In genomic region chrX:351398-351797, ce11 we compare ENCODE assay signal across 1 worm cellular context.
A peak's percentile ranks its signal among the peaks of the same experiment; 100 is the strongest.
TF ChIP-seq lines count a peak whose summit lies in the region.

No protein-coding gene starts in this region.

TF ChIP-seq in whole organism, L4 larva, 104 proteins besides CTCF, POLR2A, EP300 and RAD21 (continued from another document):
- 0 out of 2 replicates have a peak, but pooled peaks have one; percentile 54 for TF ChIP-seq Y48G9A.11 (GFP tag; IDR thresholded peaks at IDR 0.05; lab: Robert Waterston, UW)
- TF ChIP-seq mxl-2 (GFP tag; conservative IDR thresholded peaks at IDR 0.05; lab: Robert Waterston, UW), result 0 out of 2 replicates have a peak, but pooled peaks have one; percentile 33
- peak; percentile 74 for TF ChIP-seq lin-1 (GFP tag; IDR thresholded peaks at IDR 0.05; lab: Robert Waterston, UW)
- TF ChIP-seq dmd-8 (GFP tag; IDR thresholded peaks at IDR 0.05; lab: Robert Waterston, UW), result peak; percentile 86
- TF ChIP-seq arid-1 (GFP tag; conservative IDR thresholded peaks at IDR 0.05; lab: Robert Waterston, UW), result peak; percentile 85
- TF ChIP-seq nhr-42 (GFP tag; IDR thresholded peaks at IDR 0.05; lab: Robert Waterston, UW), result 0 out of 2 replicates have a peak, but pooled peaks have one; percentile 53
- TF ChIP-seq Y105C5A.15 (GFP tag; IDR thresholded peaks at IDR 0.05; lab: Robert Waterston, UW), result 0 out of 2 replicates have a peak, but pooled peaks have one; percentile 74
- peak; percentile 82 for TF ChIP-seq madf-9 (GFP tag; conservative IDR thresholded peaks at IDR 0.05; lab: Robert Waterston, UW)
- TF ChIP-seq ZK337.2 (GFP tag; IDR thresholded peaks at IDR 0.05; lab: Robert Waterston, UW), result peak; percentile 68; the same call in 1 of the 2 replicates
- TF ChIP-seq mdt-29 (GFP tag; IDR thresholded peaks at IDR 0.05; lab: Robert Waterston, UW), result peak; percentile 66; the same call in 1 of the 2 replicates
- peak; percentile 79 for TF ChIP-seq vab-7 (GFP tag; IDR thresholded peaks at IDR 0.05; lab: Robert Waterston, UW)
- peak; percentile 68; the same call in 1 of the 2 replicates for TF ChIP-seq F44E2.7 (GFP tag; IDR thresholded peaks at IDR 0.05; lab: Robert Waterston, UW)
- peak; percentile 75 for TF ChIP-seq T26A8.4 (GFP tag; IDR thresholded peaks at IDR 0.05; lab: Robert Waterston, UW)
- 0 out of 2 replicates have a peak, but pooled peaks have one; percentile 54 for TF ChIP-seq Y75B8A.6 (GFP tag; IDR thresholded peaks at IDR 0.05; lab: Robert Waterston, UW)
- TF ChIP-seq lin-38 (GFP tag; IDR thresholded peaks at IDR 0.05; lab: Robert Waterston, UW), result peak; percentile 79
- 0 out of 2 replicates have a peak, but pooled peaks have one; percentile 22 for TF ChIP-seq zip-11 (GFP tag; IDR thresholded peaks at IDR 0.05; lab: Robert Waterston, UW)
- peak; percentile 56; the same call in 1 of the 2 replicates for TF ChIP-seq ceh-44 (GFP tag; IDR thresholded peaks at IDR 0.05; lab: Robert Waterston, UW)
- peak; percentile 33 for TF ChIP-seq dmd-6 (GFP tag; IDR thresholded peaks at IDR 0.05; lab: Robert Waterston, UW)
- peak; percentile 80 for TF ChIP-seq snpc-1.2 (GFP tag; IDR thresholded peaks at IDR 0.05; lab: Robert Waterston, UW)
- peak; percentile 48 to 77; a peak in 1 of 4 replicates for TF ChIP-seq madf-5 (GFP tag; IDR thresholded peaks at IDR 0.05; lab: Robert Waterston, UW)
- peak; percentile 80 for TF ChIP-seq dmd-9 (GFP tag; IDR thresholded peaks at IDR 0.05; lab: Robert Waterston, UW)
